Worm (Caenorhabditis elegans) whole organism, young adult: ENCODE measurements around the gene W02A2.12.

Experiments used
- B0019.2 ChIP-seq: fragments of 200-800 bp; sonication (Bioruptor generic); conservative IDR thresholded peaks from 2 replicates; pipeline ENCODE4 v1.3.6; 2022; ENCODE audit warnings: missing genetic modification reagents, missing genetic modification characterization, missing compliant biosample characterization
- B0035.1 ChIP-seq: sonication (generic microtip); optimal IDR thresholded peaks from 2 replicates; lab custom pipeline; 2016; ENCODE audit warnings: missing genetic modification characterization, mild to moderate bottlenecking, missing compliant biosample characterization, missing genotype, missing genetic modification reagents
- B0261.1 ChIP-seq: sonication (generic microtip); optimal IDR thresholded peaks from 2 replicates; lab custom pipeline; 2016; ENCODE audit warnings: mild to moderate bottlenecking, missing genetic modification characterization, moderate library complexity, missing compliant biosample characterization
- B0336.3 ChIP-seq: fragments of 200-800 bp; sonication (Bioruptor generic); IDR thresholded peaks from 2 replicates; pipeline ENCODE4 v1.3.6; 2022; ENCODE audit warnings: missing genetic modification characterization, missing compliant biosample characterization
- F10E7.11 ChIP-seq: sonication (generic microtip); optimal IDR thresholded peaks from 2 replicates; lab custom pipeline; 2017; ENCODE audit warnings: mild to moderate bottlenecking, missing genetic modification characterization, moderate library complexity, missing compliant biosample characterization
- F22D6.2 ChIP-seq: sonication (generic microtip); optimal IDR thresholded peaks from 2 replicates; lab custom pipeline; 2016; ENCODE audit warnings: mild to moderate bottlenecking, missing genetic modification characterization, missing compliant biosample characterization
- F23B12.7 ChIP-seq: sonication (generic microtip); optimal IDR thresholded peaks from 2 replicates; lab custom pipeline; 2017; ENCODE audit warnings: missing genetic modification characterization, mild to moderate bottlenecking, missing compliant biosample characterization, antibody characterized with exemption, moderate library complexity; ENCODE audit not compliant: insufficient read depth
- F57C9.4 ChIP-seq: sonication (generic microtip); optimal IDR thresholded peaks from 2 replicates; lab custom pipeline; 2017; ENCODE audit warnings: mild to moderate bottlenecking, missing genetic modification characterization, missing compliant biosample characterization
- K12H6.12 ChIP-seq: fragments of 200-800 bp; sonication (Bioruptor generic); optimal IDR thresholded peaks from 2 replicates; lab custom pipeline; 2018; ENCODE audit warnings: mild to moderate bottlenecking, missing genetic modification characterization, missing compliant biosample characterization
- Y67H2A.10 ChIP-seq: fragments of 200-800 bp; sonication (Bioruptor generic); conservative IDR thresholded peaks from 2 replicates; pipeline ENCODE4 v1.3.6; 2022; ENCODE audit warnings: missing genetic modification reagents, missing genetic modification characterization, missing compliant biosample characterization
- athp-1 ChIP-seq: sonication (generic microtip); optimal IDR thresholded peaks from 2 replicates; lab custom pipeline; 2017; ENCODE audit warnings: mild to moderate bottlenecking, missing genetic modification characterization, missing compliant biosample characterization
- bed-2 ChIP-seq: fragments of 200-800 bp; sonication (Bioruptor generic); IDR thresholded peaks from 2 replicates; pipeline ENCODE4 v1.3.6; 2022; ENCODE audit warnings: missing genetic modification reagents, missing genetic modification characterization, missing compliant biosample characterization
- ccch-3 ChIP-seq: fragments of 200-800 bp; sonication (Bioruptor generic); optimal IDR thresholded peaks from 2 replicates; lab custom pipeline; 2018; ENCODE audit warnings: mild to moderate bottlenecking, missing genetic modification characterization, missing compliant biosample characterization
- ceh-40 ChIP-seq: fragments of 200-800 bp; sonication (Bioruptor generic); IDR thresholded peaks from 2 replicates; pipeline ENCODE4 v1.3.6; 2022; ENCODE audit warnings: missing genetic modification characterization, missing compliant biosample characterization
- ceh-58 ChIP-seq: fragments of 200-800 bp; sonication (Bioruptor generic); IDR thresholded peaks from 2 replicates; pipeline ENCODE4 v1.3.6; 2022; ENCODE audit warnings: missing genetic modification characterization, missing compliant biosample characterization
- ceh-79 ChIP-seq: sonication (generic microtip); optimal IDR thresholded peaks from 2 replicates; lab custom pipeline; 2017; ENCODE audit warnings: mild to moderate bottlenecking, missing genetic modification characterization, missing compliant biosample characterization
- die-1 ChIP-seq: sonication (generic microtip); optimal IDR thresholded peaks from 2 replicates; lab custom pipeline; 2016; ENCODE audit warnings: missing genotype, mild to moderate bottlenecking, missing genetic modification characterization, missing compliant biosample characterization
- egl-44 ChIP-seq: fragments of 200-800 bp; sonication (Bioruptor generic); IDR thresholded peaks from 2 replicates; pipeline ENCODE4 v1.3.6; 2022; ENCODE audit warnings: missing genetic modification reagents, missing genetic modification characterization, missing compliant biosample characterization
- ekl-4 ChIP-seq: fragments of 200-800 bp; sonication (Bioruptor generic); IDR thresholded peaks from 2 replicates; pipeline ENCODE4 v1.3.6; 2022; ENCODE audit warnings: missing genetic modification reagents, missing genetic modification characterization, missing compliant biosample characterization
- him-1 ChIP-seq: sonication (generic microtip); optimal IDR thresholded peaks from 2 replicates; lab custom pipeline; 2016; ENCODE audit warnings: missing genotype, missing genetic modification reagents, missing genetic modification characterization, missing compliant biosample characterization
- hlh-26 ChIP-seq: fragments of 200-800 bp; sonication (Bioruptor generic); conservative IDR thresholded peaks from 2 replicates; pipeline ENCODE4 v1.3.6; 2022; ENCODE audit warnings: missing genetic modification reagents, missing genetic modification characterization, missing compliant biosample characterization
- hrde-1 ChIP-seq: sonication (generic microtip); optimal IDR thresholded peaks from 2 replicates; lab custom pipeline; 2016; ENCODE audit warnings: missing genetic modification characterization, mild to moderate bottlenecking, missing compliant biosample characterization, moderate library complexity, missing genotype, missing genetic modification reagents, borderline replicate concordance
- lin-26 ChIP-seq: fragments of 200-800 bp; sonication (Bioruptor generic); IDR thresholded peaks from 2 replicates; pipeline ENCODE4 v1.3.6; 2022; ENCODE audit warnings: missing genetic modification reagents, missing genetic modification characterization, missing compliant biosample characterization
- lin-40 ChIP-seq: sonication (generic microtip); optimal IDR thresholded peaks from 2 replicates; lab custom pipeline; 2016; ENCODE audit warnings: missing genetic modification characterization, mild to moderate bottlenecking, missing compliant biosample characterization, missing genotype, missing genetic modification reagents
- lir-1 ChIP-seq: fragments of 200-800 bp; sonication (Bioruptor generic); conservative IDR thresholded peaks from 2 replicates; pipeline ENCODE4 v1.3.6; 2022; ENCODE audit warnings: missing genetic modification reagents, missing genetic modification characterization, missing compliant biosample characterization
- lsl-1 ChIP-seq: fragments of 200-800 bp; sonication (Bioruptor generic); optimal IDR thresholded peaks from 2 replicates; lab custom pipeline; 2018; ENCODE audit warnings: mild to moderate bottlenecking, missing genetic modification characterization, moderate library complexity, missing compliant biosample characterization
- madf-10 ChIP-seq: sonication (generic microtip); optimal IDR thresholded peaks from 2 replicates; lab custom pipeline; 2016; ENCODE audit warnings: mild to moderate bottlenecking, missing genetic modification characterization, missing compliant biosample characterization
- madf-3 ChIP-seq: fragments of 200-800 bp; sonication (Bioruptor generic); IDR thresholded peaks from 2 replicates; pipeline ENCODE4 v1.3.6; 2022; ENCODE audit warnings: missing genetic modification reagents, missing genetic modification characterization, missing compliant biosample characterization
- madf-8 ChIP-seq: fragments of 200-800 bp; sonication (Bioruptor generic); conservative IDR thresholded peaks from 2 replicates; pipeline ENCODE4 v1.3.6; 2022; ENCODE audit warnings: missing genetic modification reagents, missing genetic modification characterization, missing compliant biosample characterization
- mel-28 ChIP-seq: sonication (generic microtip); optimal IDR thresholded peaks from 2 replicates; lab custom pipeline; 2016; ENCODE audit warnings: borderline replicate concordance, mild to moderate bottlenecking, missing genetic modification characterization, missing compliant biosample characterization
- mes-4 ChIP-seq: sonication (generic microtip); optimal IDR thresholded peaks from 2 replicates; lab custom pipeline; 2016; ENCODE audit warnings: missing genotype, missing genetic modification characterization, missing compliant biosample characterization
- nfya-1 ChIP-seq: sonication (generic microtip); optimal IDR thresholded peaks from 2 replicates; lab custom pipeline; 2017; ENCODE audit warnings: antibody characterized with exemption, missing compliant biosample characterization, missing genetic modification characterization, borderline replicate concordance; ENCODE audit not compliant: insufficient read depth
- nfya-2 ChIP-seq: fragments of 200-800 bp; sonication (Bioruptor generic); IDR thresholded peaks from 2 replicates; pipeline ENCODE4 v1.3.6; 2022; ENCODE audit warnings: missing genetic modification reagents, missing genetic modification characterization, missing compliant biosample characterization
- nfyb-1 ChIP-seq: fragments of 200-800 bp; sonication (Bioruptor generic); IDR thresholded peaks from 2 replicates; pipeline ENCODE4 v1.3.6; 2022; ENCODE audit warnings: missing genetic modification reagents, missing genetic modification characterization, missing compliant biosample characterization
- nhr-120 ChIP-seq: fragments of 200-800 bp; sonication (Bioruptor generic); IDR thresholded peaks from 2 replicates; pipeline ENCODE4 v1.3.6; 2022; ENCODE audit warnings: missing genetic modification characterization, missing compliant biosample characterization
- nhr-179 ChIP-seq: sonication (generic microtip); optimal IDR thresholded peaks from 2 replicates; lab custom pipeline; 2016; ENCODE audit warnings: mild to moderate bottlenecking, missing genetic modification characterization, missing compliant biosample characterization
- nhr-27 ChIP-seq: fragments of 200-800 bp; sonication (Bioruptor generic); optimal IDR thresholded peaks from 2 replicates; lab custom pipeline; 2018; ENCODE audit warnings: mild to moderate bottlenecking, missing genetic modification characterization, moderate library complexity, missing compliant biosample characterization
- nhr-90 ChIP-seq: sonication (generic microtip); optimal IDR thresholded peaks from 2 replicates; lab custom pipeline; 2016; ENCODE audit warnings: missing genotype, mild to moderate bottlenecking, missing genetic modification characterization, missing compliant biosample characterization
- pbrm-1 ChIP-seq: fragments of 200-800 bp; sonication (Bioruptor generic); IDR thresholded peaks from 2 replicates; pipeline ENCODE4 v1.3.6; 2022; ENCODE audit warnings: missing genetic modification reagents, missing genetic modification characterization, missing compliant biosample characterization
- pha-4 ChIP-seq: fragments of 150-350 bp; sonication (generic microtip); optimal IDR thresholded peaks from 2 replicates; lab custom pipeline; 2014; ENCODE audit warnings: missing biosample characterization, missing genetic modification reagents, missing genetic modification characterization
- rpc-1 ChIP-seq, 2 experiments: fragments of 150-350 bp in 1 of 2; sonication (generic microtip) in 1 of 2; optimal IDR thresholded peaks; 2 replicates each; lab custom pipeline; 2014 to 2018; ENCODE audit warnings: missing biosample characterization in 1 of 2, missing genetic modification characterization in 1 of 2, missing genetic modification reagents in 1 of 2, missing genotype in 1 of 2
- sea-2 ChIP-seq: fragments of 200-800 bp; sonication (Bioruptor generic); IDR thresholded peaks from 2 replicates; pipeline ENCODE4 v1.3.6; 2022; ENCODE audit warnings: missing genetic modification characterization, missing compliant biosample characterization
- snpc-1.1 ChIP-seq: sonication (generic microtip); optimal IDR thresholded peaks from 2 replicates; lab custom pipeline; 2017; ENCODE audit warnings: missing genetic modification characterization, mild to moderate bottlenecking, missing compliant biosample characterization, antibody characterized with exemption, moderate library complexity, missing genotype, missing genetic modification reagents; ENCODE audit not compliant: insufficient read depth
- tbp1 ChIP-seq: fragments of 200-800 bp; sonication (Bioruptor generic); optimal IDR thresholded peaks from 2 replicates; lab custom pipeline; 2018; ENCODE audit warnings: mild to moderate bottlenecking, missing genetic modification characterization, missing compliant biosample characterization
- unc-130 ChIP-seq: sonication (generic microtip); optimal IDR thresholded peaks from 2 replicates; lab custom pipeline; 2016; ENCODE audit warnings: missing genetic modification reagents, missing genetic modification characterization, missing compliant biosample characterization
- xnd-1 ChIP-seq: sonication (generic microtip); optimal IDR thresholded peaks from 2 replicates; lab custom pipeline; 2016; ENCODE audit warnings: missing genotype, missing genetic modification reagents, missing genetic modification characterization, missing compliant biosample characterization
- zim-3 ChIP-seq: sonication (generic microtip); optimal IDR thresholded peaks from 2 replicates; lab custom pipeline; 2017; ENCODE audit warnings: mild to moderate bottlenecking, missing genetic modification characterization, moderate library complexity, missing compliant biosample characterization
- ztf-25 ChIP-seq: fragments of 200-800 bp; sonication (Bioruptor generic); IDR thresholded peaks from 2 replicates; pipeline ENCODE4 v1.3.6; 2022; ENCODE audit warnings: missing genetic modification reagents, missing genetic modification characterization, missing compliant biosample characterization
- ztf-26 ChIP-seq: sonication (generic microtip); optimal IDR thresholded peaks from 2 replicates; lab custom pipeline; 2017; ENCODE audit warnings: missing genetic modification characterization, missing compliant biosample characterization

W02A2.12 gene

DNA sequence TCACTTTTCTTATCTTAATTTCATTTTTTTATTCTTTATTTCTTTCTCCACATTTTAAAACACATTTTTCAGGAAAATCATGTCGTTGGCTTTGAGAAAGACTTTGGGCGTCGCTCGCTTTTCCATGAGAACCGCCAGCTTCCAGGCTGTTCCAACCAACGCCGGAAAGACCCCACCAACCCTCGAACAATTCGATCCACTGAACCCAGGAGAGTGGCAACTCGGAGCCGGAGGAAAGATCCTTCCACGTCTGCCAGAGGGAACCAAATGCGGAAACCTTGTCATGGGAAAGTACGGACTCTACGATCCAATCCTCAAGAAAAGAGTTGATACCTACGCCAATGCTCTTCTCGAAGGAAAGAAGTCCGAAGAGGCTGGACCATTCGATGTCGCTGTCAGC is 48.5 kb downstream of the W02A2.12 start, which contains the start of gene kdp-1 (continued):
- TF ChIP-seq nfya-2 (GFP tag; lab: Robert Waterston, UW), result 0 out of 2 replicates have a peak, but pooled peaks have one; percentile 60
- no peak for TF ChIP-seq nhr-120
- no peak for TF ChIP-seq F23B12.7
- TF ChIP-seq xnd-1 (tag; lab: Kevin White, UChicago), result no peak
- 0 out of 2 replicates have a peak, but pooled peaks have one; percentile 31 for TF ChIP-seq nfyb-1 (GFP tag; lab: Robert Waterston, UW)
- TF ChIP-seq nhr-27 (tag; lab: Kevin White, UChicago), result no peak
- no peak for TF ChIP-seq snpc-1.1
- TF ChIP-seq lin-26 (GFP tag; lab: Robert Waterston, UW), result no peak
- no peak for TF ChIP-seq ceh-58 (GFP tag; lab: Robert Waterston, UW)
- no peak for TF ChIP-seq ekl-4 (GFP tag; lab: Robert Waterston, UW)
- no peak for TF ChIP-seq F57C9.4 (tag; lab: Kevin White, UChicago)
- TF ChIP-seq ceh-40 (GFP tag; lab: Robert Waterston, UW), result no peak
- no peak for TF ChIP-seq hrde-1 (tag; lab: Kevin White, UChicago)
- TF ChIP-seq nhr-90 (tag; lab: Kevin White, UChicago), result no peak
- TF ChIP-seq rpc-1 (optimal IDR thresholded peaks at IDR 0.05; lab: Kevin White, UChicago), result no peak
- TF ChIP-seq rpc-1 (tag; optimal IDR thresholded peaks at IDR 0.05; lab: Kevin White, UChicago), result no peak
- TF ChIP-seq zim-3 (tag; lab: Kevin White, UChicago), result peak; percentile 51
- TF ChIP-seq lir-1 (GFP tag; lab: Robert Waterston, UW), result no peak
- no peak for TF ChIP-seq nfya-1 (tag; lab: Kevin White, UChicago)
- TF ChIP-seq mel-28 (tag; lab: Kevin White, UChicago), result no peak
- no peak for TF ChIP-seq him-1 (tag; lab: Kevin White, UChicago)
- no peak for TF ChIP-seq ceh-79
- TF ChIP-seq B0336.3 (GFP tag; lab: Robert Waterston, UW), result no peak; the same call in 1 of the 2 replicates
- no peak for TF ChIP-seq madf-8 (GFP tag; lab: Robert Waterston, UW)
- no peak for TF ChIP-seq egl-44 (GFP tag; lab: Robert Waterston, UW)
- no peak for TF ChIP-seq unc-130 (GFP tag; lab: Kevin White, UChicago)
- no peak for TF ChIP-seq sea-2 (GFP tag; lab: Robert Waterston, UW)
- no peak for TF ChIP-seq ztf-26 (tag; lab: Kevin White, UChicago)
- no peak for TF ChIP-seq pha-4 (tag; lab: Kevin White, UChicago)
- no peak for TF ChIP-seq K12H6.12
- TF ChIP-seq lsl-1, result no peak
- TF ChIP-seq F10E7.11 (tag; lab: Kevin White, UChicago), result no peak
- no peak for TF ChIP-seq tbp1 (GFP tag; lab: Kevin White, UChicago)
- TF ChIP-seq athp-1 (tag; lab: Kevin White, UChicago), result no peak
- TF ChIP-seq ccch-3 (GFP tag; lab: Kevin White, UChicago), result no peak
- TF ChIP-seq madf-3 (GFP tag; lab: Robert Waterston, UW), result 0 out of 2 replicates have a peak, but pooled peaks have one; percentile 72
- TF ChIP-seq B0019.2 (GFP tag; lab: Robert Waterston, UW), result no peak
- TF ChIP-seq madf-10 (tag; lab: Kevin White, UChicago), result no peak
- no peak for TF ChIP-seq lin-40
- no peak for TF ChIP-seq pbrm-1 (GFP tag; lab: Robert Waterston, UW)
- TF ChIP-seq B0035.1 (tag; lab: Kevin White, UChicago), result no peak
- TF ChIP-seq hlh-26, result no peak
- TF ChIP-seq nhr-179, result no peak
- TF ChIP-seq bed-2 (GFP tag; lab: Robert Waterston, UW), result no peak
- no peak for TF ChIP-seq Y67H2A.10
- TF ChIP-seq B0261.1, result no peak
- no peak for TF ChIP-seq F22D6.2 (tag; lab: Kevin White, UChicago)
- no peak for TF ChIP-seq mes-4
- TF ChIP-seq die-1, result no peak
- TF ChIP-seq ztf-25 (GFP tag; lab: Robert Waterston, UW), result 0 out of 2 replicates have a peak, but pooled peaks have one; percentile 53
